Worm (Caenorhabditis elegans): ENCODE data around the gene W02B3.3.
A peak's percentile ranks its signal among the peaks of the same experiment; 100 is the strongest.

W02B3.3 gene

DNA sequence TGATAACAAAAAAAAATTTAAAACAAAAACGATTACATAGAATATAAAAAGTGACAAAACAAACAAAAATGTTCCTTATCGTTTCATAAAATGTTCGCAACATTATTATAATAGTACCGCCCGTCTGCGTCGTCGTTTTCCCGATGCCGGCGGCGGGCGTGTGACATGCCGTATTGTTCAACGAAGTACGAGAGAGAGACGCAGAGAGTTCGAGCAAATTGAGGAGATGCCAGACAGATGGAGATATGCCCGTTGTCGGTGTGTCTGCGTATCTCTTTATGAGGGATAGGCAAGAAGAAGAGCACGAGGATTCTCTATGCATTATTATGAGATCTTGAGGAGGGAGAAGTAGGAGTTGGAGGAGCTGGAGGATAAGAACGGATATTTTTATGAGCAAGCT, 44.5 kb downstream of the W02B3.3 start:
- TF ChIP-seq Y75B8A.6 (GFP tag; IDR thresholded peaks at IDR 0.05) (no peak), ceh-32 (tag; optimal IDR thresholded peaks at IDR 0.05; ENCODE audit: poor library complexity) (no peak), F44E2.7 (GFP tag; IDR thresholded peaks at IDR 0.05) (no peak), mep-1 (tag; optimal IDR thresholded peaks at IDR 0.05) (peak; percentile 94), nhr-11 (tag; optimal IDR thresholded peaks at IDR 0.05) (peak; percentile 87), dmd-9 (GFP tag; IDR thresholded peaks at IDR 0.05) (0 out of 2 replicates have a peak, but pooled peaks have one; percentile 17), ceh-28 (tag; optimal IDR thresholded peaks at IDR 0.05) (no peak), unc-62 (GFP tag; optimal IDR thresholded peaks at IDR 0.05 in 1 of 2) (peak in 1 of 2 experiments; percentile 42), unc-62 (tag; optimal IDR thresholded peaks at IDR 0.05) (no peak), nhr-102 (tag; optimal IDR thresholded peaks at IDR 0.05) (peak; percentile 78), lsy-2 (tag; optimal IDR thresholded peaks at IDR 0.05) (peak; percentile 57 to 80), duxl-1 (tag; optimal IDR thresholded peaks at IDR 0.05; ENCODE audit: poor library complexity) (peak; percentile 42), fkh-10 (GFP tag; optimal IDR thresholded peaks at IDR 0.05) (peak; percentile 25), unc-130 (GFP tag; optimal IDR thresholded peaks at IDR 0.05) (no peak), skn-1 (tag; optimal IDR thresholded peaks at IDR 0.05) (no peak), T26A8.4 (GFP tag; IDR thresholded peaks at IDR 0.05) (peak; percentile 66; the same call in 1 of the 2 replicates), Y5F2A.4 (GFP tag; optimal IDR thresholded peaks at IDR 0.05) (no peak), dpl-1 (GFP tag; optimal IDR thresholded peaks at IDR 0.05) (peak; percentile 51), T20F7.1 (GFP tag; optimal IDR thresholded peaks at IDR 0.05) (no peak), daf-8 (GFP tag; IDR thresholded peaks at IDR 0.05) (no peak), php-3 (GFP tag; IDR thresholded peaks at IDR 0.05) (peak; percentile 93), F37D6.2 (tag; optimal IDR thresholded peaks at IDR 0.05) (peak; percentile 7), lim-7 (GFP tag; IDR thresholded peaks at IDR 0.05) (no peak), mes-2 (tag; optimal IDR thresholded peaks at IDR 0.05; ENCODE audit: poor library complexity, severe bottlenecking) (peak; percentile 65), lin-29 (GFP tag; IDR thresholded peaks at IDR 0.05) (no peak), hlh-30 (tag; optimal IDR thresholded peaks at IDR 0.05; ENCODE audit: insufficient read depth) (peak; percentile 98), aha-1 (tag) (peak; percentile 99), unc-39 (tag; optimal IDR thresholded peaks at IDR 0.05) (no peak), saeg-2 (GFP tag; IDR thresholded peaks at IDR 0.05) (0 out of 2 replicates have a peak, but pooled peaks have one; percentile 31), daf-12 (tag; optimal IDR thresholded peaks at IDR 0.05) (no peak), hmg-1.1 (GFP tag; IDR thresholded peaks at IDR 0.05) (peak; percentile 91), aly-2 (tag; optimal IDR thresholded peaks at IDR 0.05) (no peak), dve-1 (tag; optimal IDR thresholded peaks at IDR 0.05; ENCODE audit: insufficient read depth) (peak; percentile 99), nhr-76 (tag; optimal IDR thresholded peaks at IDR 0.05) (no peak), lin-39 (tag; optimal IDR thresholded peaks at IDR 0.05) (no peak), nhr-48 (tag; optimal IDR thresholded peaks at IDR 0.05) (peak; percentile 83), spr-1 (tag; optimal IDR thresholded peaks at IDR 0.05) (peak; percentile 53), madf-5 (GFP tag; IDR thresholded peaks at IDR 0.05) (no peak), nhr-41 (GFP tag; IDR thresholded peaks at IDR 0.05) (0 out of 2 replicates have a peak, but pooled peaks have one; percentile 22), pha-4 (GFP tag; IDR thresholded peaks at IDR 0.05) (peak; percentile 78), pha-4 (tag; optimal IDR thresholded peaks at IDR 0.05) (no peak), nhr-28 (tag; optimal IDR thresholded peaks at IDR 0.05) (peak; percentile 98), jun-1 (tag; optimal IDR thresholded peaks at IDR 0.05) (peak; percentile 58), mxl-3 (GFP tag; optimal IDR thresholded peaks at IDR 0.05) (peak; percentile 98), gei-8 (GFP tag; optimal IDR thresholded peaks at IDR 0.05) (peak; percentile 63), arid-1 (GFP tag; conservative IDR thresholded peaks at IDR 0.05) (peak; percentile 49; the same call in 1 of the 2 replicates), lin-1 (GFP tag; IDR thresholded peaks at IDR 0.05) (peak; percentile 73; the same call in 1 of the 2 replicates), pqm-1 (tag; optimal IDR thresholded peaks at IDR 0.05) (peak; percentile 97), nhr-6 (tag; optimal IDR thresholded peaks at IDR 0.05) (peak; percentile 90), ceh-44 (GFP tag; IDR thresholded peaks at IDR 0.05) (no peak), mdl-1 (tag; optimal IDR thresholded peaks at IDR 0.05) (peak; percentile 60 to 96)
